Fruit fly (Drosophila melanogaster): ENCODE data around the gene CG8475.

DNA sequence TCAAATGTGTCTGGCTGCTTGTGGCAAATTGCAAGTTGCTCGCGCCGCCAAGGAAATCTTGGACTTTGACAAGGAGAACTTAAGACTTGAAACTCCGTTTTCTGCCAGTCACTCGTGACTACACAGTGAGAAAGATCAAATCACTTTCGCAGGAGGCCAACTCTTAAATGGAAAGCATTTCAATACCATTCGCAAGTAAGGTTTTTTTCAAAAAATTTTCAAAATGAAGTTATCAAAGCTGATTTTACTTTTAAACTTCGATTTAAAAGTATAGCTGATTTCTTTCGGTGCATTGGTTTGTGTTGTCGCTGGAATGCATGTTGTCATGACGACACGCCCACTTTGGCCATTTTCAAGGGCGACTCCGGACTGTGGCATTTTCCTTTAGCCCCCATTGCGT, 35.7 kb upstream of the CG8475 start:
- TF ChIP-seq CG7045 (GFP tag; optimal IDR thresholded peaks at IDR 0.05), result no peak
- TF ChIP-seq Hr96 (GFP tag; optimal IDR thresholded peaks at IDR 0.05), result no peak
- no peak for TF ChIP-seq CG33017 (tag; optimal IDR thresholded peaks at IDR 0.05)
